Fruit fly (Drosophila melanogaster): ENCODE results near the gene VhaM9.7-b.

DNA sequence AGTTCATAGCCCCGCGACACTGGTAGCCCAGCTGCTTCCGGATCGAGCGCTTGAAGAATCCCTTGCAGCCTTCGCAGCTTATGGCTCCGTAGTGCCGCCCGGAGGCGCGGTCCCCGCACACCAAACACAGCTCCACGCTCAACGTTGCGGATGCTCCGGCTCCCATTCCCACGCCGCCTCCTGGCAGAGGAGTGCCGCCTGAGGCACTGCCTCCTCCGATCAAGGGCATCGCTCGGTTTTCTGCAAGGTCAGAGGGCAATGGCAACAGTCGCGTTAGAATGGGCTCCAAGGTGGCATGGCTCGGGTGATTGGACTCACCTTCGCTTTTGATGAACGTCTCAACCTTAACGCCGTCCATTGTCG is 43.2 kb upstream of the VhaM9.7-b start:
- TF ChIP-seq Sin3A (optimal IDR thresholded peaks at IDR 0.05) (no peak), ttk (optimal IDR thresholded peaks at IDR 0.05) (no peak), psq (optimal IDR thresholded peaks at IDR 0.05) (no peak), h (optimal IDR thresholded peaks at IDR 0.05) (no peak), Myc (optimal IDR thresholded peaks at IDR 0.05) (no peak)

Data from Kc167 (cell line).